Worm (Caenorhabditis elegans) whole organism, L1 larva: ENCODE data around the gene Y32B12B.4.
A peak's percentile ranks its signal among the peaks of the same experiment; 100 is the strongest.

Experiments
- C34B4.2 ChIP-seq: sonication (generic microtip); optimal IDR thresholded peaks from 2 replicates; lab custom pipeline; 2017; ENCODE audit warnings: mild to moderate bottlenecking, missing genetic modification characterization, missing compliant biosample characterization
- Y116A8C.19 ChIP-seq: sonication (generic microtip); optimal IDR thresholded peaks from 2 replicates; lab custom pipeline; 2016; ENCODE audit warnings: missing compliant biosample characterization, missing genetic modification characterization, borderline replicate concordance
- alr-1 ChIP-seq: fragments of 200-800 bp; sonication (Bioruptor generic); optimal IDR thresholded peaks from 2 replicates; lab custom pipeline; 2018; ENCODE audit warnings: borderline replicate concordance, mild to moderate bottlenecking, missing genetic modification characterization, missing compliant biosample characterization
- aly-2 ChIP-seq: fragments of 150-350 bp; optimal IDR thresholded peaks from 2 replicates; lab custom pipeline; 2014; ENCODE audit warnings: missing biosample characterization, missing genetic modification characterization
- ama-1 ChIP-seq: fragments of 150-350 bp; optimal IDR thresholded peaks from 2 replicates; lab custom pipeline; 2014
- ceh-63 ChIP-seq: fragments of 200-800 bp; sonication (Bioruptor generic); optimal IDR thresholded peaks from 2 replicates; lab custom pipeline; 2018; ENCODE audit warnings: mild to moderate bottlenecking, missing genetic modification characterization, missing compliant biosample characterization
- ceh-88 ChIP-seq: fragments of 200-800 bp; sonication (Bioruptor generic); IDR thresholded peaks from 2 replicates; pipeline ENCODE4 v1.3.6; 2022; ENCODE audit warnings: missing genetic modification characterization, missing compliant biosample characterization
- dsc-1 ChIP-seq: sonication (generic microtip); optimal IDR thresholded peaks from 2 replicates; lab custom pipeline; 2016; ENCODE audit warnings: mild to moderate bottlenecking, missing genetic modification characterization, missing compliant biosample characterization
- efl-3 ChIP-seq: fragments of 200-800 bp; sonication (Bioruptor generic); optimal IDR thresholded peaks from 2 replicates; lab custom pipeline; 2018; ENCODE audit warnings: mild to moderate bottlenecking, missing genetic modification characterization, missing compliant biosample characterization
- elt-3 ChIP-seq, 6 experiments: fragments of 150-350 bp in 1 of 6; sonication (generic microtip); optimal IDR thresholded peaks; 2 replicates each; lab custom pipeline; 2017 to 2018; ENCODE audit warnings: missing biosample characterization in 6 of 6, missing genetic modification characterization in 6 of 6, inconsistent platforms in 1 of 6
- ets-5 ChIP-seq: fragments of 200-800 bp; sonication (Bioruptor generic); IDR thresholded peaks from 2 replicates; pipeline ENCODE4 v1.3.6; 2022; ENCODE audit warnings: missing genetic modification characterization, missing compliant biosample characterization
- fkh-4 ChIP-seq: sonication (generic microtip); optimal IDR thresholded peaks from 2 replicates; lab custom pipeline; 2016; ENCODE audit warnings: missing compliant biosample characterization, missing genetic modification characterization, borderline replicate concordance
- fkh-8 ChIP-seq: sonication (generic microtip); optimal IDR thresholded peaks from 2 replicates; lab custom pipeline; 2016; ENCODE audit warnings: mild to moderate bottlenecking, missing genetic modification characterization, missing compliant biosample characterization
- hlh-17 ChIP-seq: fragments of 200-800 bp; sonication (Bioruptor generic); optimal IDR thresholded peaks from 2 replicates; lab custom pipeline; 2018; ENCODE audit warnings: missing genetic modification characterization, mild to moderate bottlenecking, missing compliant biosample characterization, moderate library complexity, borderline replicate concordance
- hlh-4 ChIP-seq: sonication (generic microtip); optimal IDR thresholded peaks from 2 replicates; lab custom pipeline; 2016; ENCODE audit warnings: mild to moderate bottlenecking, missing genetic modification characterization, missing compliant biosample characterization
- hpl-2 ChIP-seq: fragments of 150-350 bp; optimal IDR thresholded peaks from 2 replicates; lab custom pipeline; 2014; ENCODE audit warnings: missing biosample characterization, missing genetic modification reagents, missing genetic modification characterization
- irx-1 ChIP-seq: sonication (generic microtip); optimal IDR thresholded peaks from 2 replicates; lab custom pipeline; 2016; ENCODE audit warnings: missing genetic modification characterization, missing compliant biosample characterization
- isw-1 ChIP-seq: fragments of 200-800 bp; sonication (Bioruptor generic); IDR thresholded peaks from 2 replicates; pipeline ENCODE4 v1.3.6; 2022; ENCODE audit warnings: missing genetic modification characterization, missing compliant biosample characterization
- lin-14 ChIP-seq: fragments of 200-800 bp; sonication (Bioruptor generic); optimal IDR thresholded peaks from 2 replicates; lab custom pipeline; 2018; ENCODE audit warnings: mild to moderate bottlenecking, missing genetic modification characterization, moderate library complexity, missing compliant biosample characterization
- lir-3 ChIP-seq: sonication (generic microtip); optimal IDR thresholded peaks from 2 replicates; lab custom pipeline; 2016; ENCODE audit warnings: mild to moderate bottlenecking, missing genetic modification characterization, moderate library complexity, missing compliant biosample characterization; ENCODE audit not compliant: poor library complexity
- mab-9 ChIP-seq: fragments of 200-800 bp; sonication (Bioruptor generic); IDR thresholded peaks from 2 replicates; pipeline ENCODE4 v1.3.6; 2022; ENCODE audit warnings: missing genetic modification reagents, missing genetic modification characterization, missing compliant biosample characterization
- mdl-1 ChIP-seq, 2 experiments: fragments of 150-350 bp; optimal IDR thresholded peaks; 2 replicates each; lab custom pipeline; 2014 to 2017; ENCODE audit warnings: missing biosample characterization in 2 of 2, missing genetic modification characterization in 2 of 2, inconsistent platforms in 1 of 2
- mep-1 ChIP-seq: fragments of 150-350 bp; optimal IDR thresholded peaks from 2 replicates; lab custom pipeline; 2014; ENCODE audit warnings: missing biosample characterization, missing genetic modification characterization
- nhr-11 ChIP-seq: fragments of 150-350 bp; optimal IDR thresholded peaks from 2 replicates; lab custom pipeline; 2014; ENCODE audit warnings: missing biosample characterization, missing genetic modification characterization
- nhr-12 ChIP-seq: sonication (generic microtip); optimal IDR thresholded peaks from 2 replicates; lab custom pipeline; 2017; ENCODE audit warnings: missing biosample characterization, missing genetic modification characterization
- nhr-20 ChIP-seq: sonication (generic microtip); optimal IDR thresholded peaks from 2 replicates; lab custom pipeline; 2016; ENCODE audit warnings: mild to moderate bottlenecking, missing genetic modification characterization, missing compliant biosample characterization
- nhr-237 ChIP-seq: fragments of 150-350 bp; optimal IDR thresholded peaks from 2 replicates; lab custom pipeline; 2014; ENCODE audit warnings: missing biosample characterization, missing genetic modification characterization
- nhr-28 ChIP-seq: fragments of 150-350 bp; optimal IDR thresholded peaks from 2 replicates; lab custom pipeline; 2014; ENCODE audit warnings: missing biosample characterization, missing genetic modification characterization
- nhr-47 ChIP-seq: sonication (generic microtip); optimal IDR thresholded peaks from 2 replicates; lab custom pipeline; 2016; ENCODE audit warnings: mild to moderate bottlenecking, missing genetic modification characterization, moderate library complexity, missing compliant biosample characterization
- nhr-77 ChIP-seq: fragments of 150-350 bp; optimal IDR thresholded peaks from 2 replicates; lab custom pipeline; 2014; ENCODE audit warnings: missing biosample characterization, missing genetic modification characterization
- nhr-90 ChIP-seq: sonication (generic microtip); optimal IDR thresholded peaks from 2 replicates; lab custom pipeline; 2016; ENCODE audit warnings: mild to moderate bottlenecking, missing genetic modification characterization, missing compliant biosample characterization; ENCODE audit not compliant: poor library complexity
- pag-3 ChIP-seq: sonication (generic microtip); optimal IDR thresholded peaks from 2 replicates; lab custom pipeline; 2017; ENCODE audit warnings: missing genetic modification characterization, mild to moderate bottlenecking, missing compliant biosample characterization, antibody characterized with exemption, borderline replicate concordance; ENCODE audit not compliant: insufficient read depth
- rnt-1 ChIP-seq: sonication (generic microtip); optimal IDR thresholded peaks from 2 replicates; lab custom pipeline; 2016; ENCODE audit warnings: mild to moderate bottlenecking, missing genetic modification characterization, moderate library complexity, missing compliant biosample characterization
- snu-23 ChIP-seq: sonication (generic microtip); optimal IDR thresholded peaks from 2 replicates; lab custom pipeline; 2016; ENCODE audit warnings: missing genetic modification characterization, missing compliant biosample characterization
- sup-37 ChIP-seq: fragments of 200-800 bp; sonication (Bioruptor generic); optimal IDR thresholded peaks from 2 replicates; lab custom pipeline; 2018; ENCODE audit warnings: mild to moderate bottlenecking, missing genetic modification characterization, missing compliant biosample characterization
- swsn-7 ChIP-seq: sonication (generic microtip); optimal IDR thresholded peaks from 2 replicates; lab custom pipeline; 2016; ENCODE audit warnings: missing genetic modification characterization, missing compliant biosample characterization
- tbx-2 ChIP-seq: sonication (generic microtip); optimal IDR thresholded peaks from 2 replicates; lab custom pipeline; 2016; ENCODE audit warnings: missing genetic modification characterization, missing compliant biosample characterization
- unc-130 ChIP-seq: fragments of 150-350 bp; optimal IDR thresholded peaks from 2 replicates; lab custom pipeline; 2017; ENCODE audit warnings: missing biosample characterization, missing genetic modification characterization, inconsistent platforms
- unc-30 ChIP-seq: sonication (generic microtip); optimal IDR thresholded peaks from 2 replicates; lab custom pipeline; 2017; ENCODE audit warnings: missing biosample characterization, missing genetic modification characterization
- unc-62 ChIP-seq: fragments of 150-350 bp; optimal IDR thresholded peaks from 2 replicates; lab custom pipeline; 2014; ENCODE audit warnings: missing biosample characterization, missing genetic modification reagents, missing genetic modification characterization
- unc-86 ChIP-seq: sonication (generic microtip); optimal IDR thresholded peaks from 2 replicates; lab custom pipeline; 2016; ENCODE audit warnings: missing genetic modification characterization, missing compliant biosample characterization
- unc-98 ChIP-seq: fragments of 200-800 bp; sonication (Bioruptor generic); IDR thresholded peaks from 2 replicates; pipeline ENCODE4 v1.3.6; 2022; ENCODE audit warnings: missing genetic modification characterization, missing compliant biosample characterization
- vab-15 ChIP-seq: sonication (generic microtip); optimal IDR thresholded peaks from 2 replicates; lab custom pipeline; 2017; ENCODE audit warnings: missing genotype, mild to moderate bottlenecking, missing genetic modification characterization, missing compliant biosample characterization
- xbp-1 ChIP-seq: sonication (generic microtip); optimal IDR thresholded peaks from 2 replicates; lab custom pipeline; 2016; ENCODE audit warnings: missing genetic modification characterization, missing compliant biosample characterization
- zip-4 ChIP-seq: fragments of 200-800 bp; sonication (Bioruptor generic); optimal IDR thresholded peaks from 2 replicates; lab custom pipeline; 2018; ENCODE audit warnings: mild to moderate bottlenecking, missing genetic modification characterization, moderate library complexity, missing compliant biosample characterization
- ztf-11 ChIP-seq, 2 experiments: sonication (generic microtip); optimal IDR thresholded peaks; 2 replicates each; lab custom pipeline; 2016 to 2017; ENCODE audit warnings: missing genetic modification characterization in 2 of 2, missing biosample characterization in 1 of 2, missing compliant biosample characterization in 1 of 2

Gene Y32B12B.4

ce11 chrV:16535172-16535571, 18.0 kb upstream of the Y32B12B.4 start, which contains the start of gene Y32B12B.8:
Y32B12B.8 (plus strand) TSS chrV:16535472.
- TF ChIP-seq ztf-11 (tag; optimal IDR thresholded peaks at IDR 0.05; lab: Kevin White, UChicago) (no peak), mep-1 (tag; lab: Kevin White, UChicago) (no peak), swsn-7 (tag; lab: Kevin White, UChicago) (no peak), nhr-47 (tag; lab: Kevin White, UChicago) (no peak), nhr-28 (tag; lab: Kevin White, UChicago) (no peak), tbx-2 (tag; lab: Kevin White, UChicago) (no peak), nhr-20 (tag; lab: Kevin White, UChicago) (no peak)

ce11 chrV:16536701-16537100, 16.4 kb upstream of the Y32B12B.4 start, which contains the start of gene Y32B12B.1:
Y32B12B.1 (plus strand) TSS chrV:16537001.
- TF ChIP-seq dsc-1 (tag; lab: Kevin White, UChicago) (no peak), ceh-63 (GFP tag; lab: Kevin White, UChicago) (no peak)

ce11 chrV:16537908-16538446, 15.2 kb upstream of the Y32B12B.4 start, which contains the start of gene Y32B12B.2:
Y32B12B.2 (plus strand) TSS chrV:16538396.
- no peak for TF ChIP-seq lin-14 (GFP tag; lab: Kevin White, UChicago)
- TF ChIP-seq hlh-4: no peak
- TF ChIP-seq vab-15 (tag; lab: Kevin White, UChicago): no peak
- TF ChIP-seq xbp-1 (tag; lab: Kevin White, UChicago): peak; percentile 47
- TF ChIP-seq unc-30 (tag; lab: Kevin White, UChicago): no peak
- peak; percentile 51 for TF ChIP-seq swsn-7 (tag; lab: Kevin White, UChicago)
- no peak for TF ChIP-seq lir-3 (tag; lab: Kevin White, UChicago)
- peak; percentile 19 for TF ChIP-seq sup-37 (GFP tag; lab: Kevin White, UChicago)
- TF ChIP-seq aly-2 (tag; lab: Kevin White, UChicago): no peak
- TF ChIP-seq ztf-11 (tag; optimal IDR thresholded peaks at IDR 0.05; lab: Kevin White, UChicago): peak in 1 of 2 experiments; percentile 31
- TF ChIP-seq fkh-8 (tag; lab: Kevin White, UChicago): peak; percentile 38
- TF ChIP-seq nhr-237 (tag; lab: Kevin White, UChicago): no peak
- peak; percentile 38 for TF ChIP-seq fkh-4 (tag; lab: Kevin White, UChicago)
- peak; percentile 58 for TF ChIP-seq dsc-1 (tag; lab: Kevin White, UChicago)
- no peak for TF ChIP-seq ets-5 (GFP tag; lab: Robert Waterston, UW)
- peak; percentile 47 for TF ChIP-seq irx-1 (tag; lab: Kevin White, UChicago)
- no peak for TF ChIP-seq mep-1 (tag; lab: Kevin White, UChicago)
- no peak for TF ChIP-seq Y116A8C.19 (tag; lab: Kevin White, UChicago)
- TF ChIP-seq mab-9 (GFP tag; lab: Robert Waterston, UW): 0 out of 2 replicates have a peak, but pooled peaks have one; percentile 61
- no peak for TF ChIP-seq unc-62 (GFP tag; lab: Kevin White, UChicago)
- peak in 1 of 6 experiments; percentile 4 for TF ChIP-seq elt-3 (tag; optimal IDR thresholded peaks at IDR 0.05; lab: Kevin White, UChicago)
- TF ChIP-seq zip-4: peak; percentile 7
- TF ChIP-seq hlh-17 (GFP tag; lab: Kevin White, UChicago): no peak
- TF ChIP-seq nhr-11 (tag; lab: Kevin White, UChicago): no peak
- no peak for TF ChIP-seq ceh-88 (GFP tag; lab: Robert Waterston, UW)
- peak; percentile 58 for TF ChIP-seq unc-98 (GFP tag; lab: Robert Waterston, UW)
- peak; percentile 74 for TF ChIP-seq unc-86
- peak; percentile 62 for TF ChIP-seq nhr-90 (tag; lab: Kevin White, UChicago)
- no peak for TF ChIP-seq rnt-1 (tag; lab: Kevin White, UChicago)
- TF ChIP-seq C34B4.2 (tag; lab: Kevin White, UChicago): no peak
- TF ChIP-seq hpl-2 (GFP tag; lab: Kevin White, UChicago): no peak
- no peak for TF ChIP-seq alr-1 (tag; lab: Kevin White, UChicago)
- peak; percentile 42; the same call in 1 of the 2 replicates for TF ChIP-seq isw-1 (GFP tag; lab: Robert Waterston, UW)
- TF ChIP-seq ceh-63 (GFP tag; lab: Kevin White, UChicago): no peak
- TF ChIP-seq nhr-12 (tag; lab: Kevin White, UChicago): no peak
- TF ChIP-seq ama-1 (lab: Kevin White, UChicago): no peak
- TF ChIP-seq efl-3 (GFP tag; lab: Kevin White, UChicago): no peak
- TF ChIP-seq pag-3 (tag; lab: Kevin White, UChicago): no peak
- peak; percentile 68 for TF ChIP-seq snu-23 (GFP tag; lab: Kevin White, UChicago)
- no peak for TF ChIP-seq nhr-77 (tag; lab: Kevin White, UChicago)
- peak in 1 of 2 experiments; percentile 20 for TF ChIP-seq mdl-1 (tag; optimal IDR thresholded peaks at IDR 0.05; lab: Kevin White, UChicago)
- TF ChIP-seq tbx-2 (tag; lab: Kevin White, UChicago): peak; percentile 65
- peak; percentile 8 for TF ChIP-seq unc-130
